Fruit fly (Drosophila melanogaster) whole organism, embryonic: ENCODE data around the gene CG15347.

ENCODE experiments used
- B-H1 ChIP-seq: fragments of 200-800 bp; sonication (Bioruptor generic); IDR thresholded peaks from 3 replicates; pipeline ENCODE4 v1.3.6; 2022; ENCODE audit warnings: missing biosample characterization, missing genetic modification characterization
- Bdp1 ChIP-seq: fragments of 200-800 bp; sonication (Bioruptor generic); optimal IDR thresholded peaks from 3 replicates; lab custom pipeline; 2016; ENCODE audit warnings: missing biosample characterization, missing genetic modification characterization
- CG1024 ChIP-seq: fragments of 200-800 bp; sonication (Bioruptor generic); IDR thresholded peaks from 2 replicates; pipeline ENCODE4 v1.3.6; 2022; ENCODE audit warnings: missing biosample characterization, missing genetic modification characterization
- CG10366 ChIP-seq: fragments of 200-800 bp; sonication (Bioruptor generic); IDR thresholded peaks from 2 replicates; pipeline ENCODE4 v1.3.6; 2022; ENCODE audit warnings: missing biosample characterization, missing genetic modification characterization
- CG10543 ChIP-seq: fragments of 200-800 bp; sonication (Bioruptor generic); optimal IDR thresholded peaks from 3 replicates; lab custom pipeline; 2017; ENCODE audit warnings: missing biosample characterization, mild to moderate bottlenecking, missing genetic modification characterization, moderate library complexity
- CG11504 ChIP-seq: fragments of 200-800 bp; sonication (Bioruptor generic); optimal IDR thresholded peaks from 3 replicates; lab custom pipeline; 2019; ENCODE audit warnings: missing biosample characterization, mild to moderate bottlenecking, missing genetic modification characterization, moderate library complexity
- CG11695 ChIP-seq: fragments of 200-800 bp; sonication (Bioruptor generic); IDR thresholded peaks from 3 replicates; pipeline ENCODE4 v1.3.6; 2022; ENCODE audit warnings: missing biosample characterization, missing genetic modification characterization
- CG13894 ChIP-seq: fragments of 200-800 bp; sonication (Bioruptor generic); optimal IDR thresholded peaks from 3 replicates; lab custom pipeline; 2018; ENCODE audit warnings: missing biosample characterization, mild to moderate bottlenecking, missing genetic modification characterization, moderate library complexity
- CG14441 ChIP-seq: fragments of 200-800 bp; sonication (Bioruptor generic); IDR thresholded peaks from 2 replicates; pipeline ENCODE4 v1.3.6; 2022; ENCODE audit warnings: missing biosample characterization, missing genetic modification characterization
- CG15073 ChIP-seq: fragments of 200-800 bp; sonication (Bioruptor generic); optimal IDR thresholded peaks from 2 replicates; lab custom pipeline; 2016; ENCODE audit warnings: missing biosample characterization, missing genetic modification characterization
- CG15269 ChIP-seq: fragments of 200-800 bp; sonication (Bioruptor generic); optimal IDR thresholded peaks from 2 replicates; lab custom pipeline; 2018; ENCODE audit warnings: missing biosample characterization, mild to moderate bottlenecking, missing genetic modification characterization, moderate library complexity
- CG1603 ChIP-seq: fragments of 200-800 bp; sonication (Bioruptor generic); optimal IDR thresholded peaks from 2 replicates; lab custom pipeline; 2019; ENCODE audit warnings: missing biosample characterization, mild to moderate bottlenecking, missing genetic modification characterization, moderate library complexity
- CG1792 ChIP-seq: fragments of 200-800 bp; sonication (Bioruptor generic); optimal IDR thresholded peaks from 2 replicates; lab custom pipeline; 2016; ENCODE audit warnings: missing biosample characterization, missing genetic modification characterization
- CG2120 ChIP-seq: fragments of 200-800 bp; sonication (Bioruptor generic); optimal IDR thresholded peaks from 3 replicates; lab custom pipeline; 2016; ENCODE audit warnings: missing biosample characterization, missing genetic modification characterization
- CG2199 ChIP-seq: fragments of 200-800 bp; sonication (Bioruptor generic); IDR thresholded peaks from 3 replicates; pipeline ENCODE4 v1.3.6; 2022; ENCODE audit warnings: missing biosample characterization, missing genetic modification characterization
- CG2202 ChIP-seq: fragments of 200-800 bp; sonication (Bioruptor generic); optimal IDR thresholded peaks from 2 replicates; lab custom pipeline; 2018; ENCODE audit warnings: missing biosample characterization, mild to moderate bottlenecking, missing genetic modification characterization
- CG31388 ChIP-seq: fragments of 200-800 bp; sonication (Bioruptor generic); optimal IDR thresholded peaks from 2 replicates; lab custom pipeline; 2016; ENCODE audit warnings: missing biosample characterization, missing genetic modification characterization
- CG3281 ChIP-seq: fragments of 200-800 bp; sonication (Bioruptor generic); optimal IDR thresholded peaks from 3 replicates; lab custom pipeline; 2017; ENCODE audit warnings: missing biosample characterization, mild to moderate bottlenecking, missing genetic modification characterization
- CG4328 ChIP-seq: fragments of 200-800 bp; sonication (Bioruptor generic); optimal IDR thresholded peaks from 3 replicates; lab custom pipeline; 2017; ENCODE audit warnings: missing biosample characterization, missing genetic modification reagents, missing genetic modification characterization
- CG4820 ChIP-seq: fragments of 200-800 bp; sonication (Bioruptor generic); optimal IDR thresholded peaks from 3 replicates; lab custom pipeline; 2016; ENCODE audit warnings: missing biosample characterization, missing genetic modification characterization
- CG6175 ChIP-seq: fragments of 200-800 bp; sonication (Bioruptor generic); IDR thresholded peaks from 3 replicates; pipeline ENCODE4 v1.3.6; 2022; ENCODE audit warnings: missing biosample characterization, missing genetic modification characterization
- CG7372 ChIP-seq: fragments of 200-800 bp; sonication (Bioruptor generic); IDR thresholded peaks from 2 replicates; pipeline ENCODE4 v1.3.6; 2022; ENCODE audit warnings: missing biosample characterization, missing genetic modification characterization
- CG7839 ChIP-seq: fragments of 200-800 bp; sonication (Bioruptor generic); optimal IDR thresholded peaks from 3 replicates; lab custom pipeline; 2018; ENCODE audit warnings: missing biosample characterization, mild to moderate bottlenecking, missing genetic modification characterization, moderate library complexity
- CG8281 ChIP-seq: fragments of 200-800 bp; sonication (Bioruptor generic); optimal IDR thresholded peaks from 2 replicates; lab custom pipeline; 2018; ENCODE audit warnings: missing biosample characterization, mild to moderate bottlenecking, missing genetic modification characterization, moderate library complexity
- CG9817 ChIP-seq: fragments of 200-800 bp; sonication (Bioruptor generic); optimal IDR thresholded peaks from 2 replicates; lab custom pipeline; 2018; ENCODE audit warnings: missing biosample characterization, mild to moderate bottlenecking, missing genetic modification characterization, moderate library complexity
- CHES-1-like ChIP-seq: fragments of 200-800 bp; sonication (Bioruptor generic); optimal IDR thresholded peaks from 2 replicates; lab custom pipeline; 2016; ENCODE audit warnings: missing biosample characterization, missing genetic modification characterization
- D19B ChIP-seq: fragments of 200-800 bp; sonication (Bioruptor generic); optimal IDR thresholded peaks from 2 replicates; lab custom pipeline; 2017; ENCODE audit warnings: missing biosample characterization, mild to moderate bottlenecking, missing genetic modification characterization
- E2f1 ChIP-seq: fragments of 200-800 bp; sonication (Bioruptor generic); IDR thresholded peaks from 2 replicates; pipeline ENCODE4 v1.3.6; 2022; ENCODE audit warnings: missing biosample characterization, missing genetic modification characterization
- H2.0 ChIP-seq: fragments of 200-800 bp; sonication (Bioruptor generic); IDR thresholded peaks from 2 replicates; pipeline ENCODE4 v1.3.6; 2022; ENCODE audit warnings: missing biosample characterization, missing genetic modification characterization
- Hand ChIP-seq: fragments of 200-800 bp; sonication (Bioruptor generic); optimal IDR thresholded peaks from 2 replicates; lab custom pipeline; 2017; ENCODE audit warnings: mild to moderate bottlenecking, missing biosample characterization, missing genetic modification reagents, missing genetic modification characterization
- Hr51 ChIP-seq, 2 experiments: fragments of 200-800 bp; sonication (Bioruptor generic); optimal IDR thresholded peaks; 2 replicates in 1 of 2; 3 replicates in 1 of 2; lab custom pipeline; 2016 to 2018; ENCODE audit warnings: missing biosample characterization in 2 of 2, missing genetic modification characterization in 2 of 2, mild to moderate bottlenecking in 1 of 2, moderate library complexity in 1 of 2
- Kr ChIP-seq: fragments of 200-800 bp; sonication (Bioruptor generic); optimal IDR thresholded peaks from 2 replicates; lab custom pipeline; 2017; ENCODE audit warnings: missing biosample characterization, mild to moderate bottlenecking, missing genetic modification characterization
- MESR4 ChIP-seq: fragments of 200-800 bp; sonication (Bioruptor generic); optimal IDR thresholded peaks from 2 replicates; lab custom pipeline; 2018; ENCODE audit warnings: missing biosample characterization, mild to moderate bottlenecking, missing genetic modification characterization, moderate library complexity
- Poxn ChIP-seq: fragments of 200-800 bp; sonication (Bioruptor generic); IDR thresholded peaks from 2 replicates; pipeline ENCODE4 v1.3.6; 2022; ENCODE audit warnings: missing biosample characterization, missing genetic modification characterization
- Rfx ChIP-seq: fragments of 200-800 bp; sonication (Bioruptor generic); IDR thresholded peaks from 2 replicates; pipeline ENCODE4 v1.3.6; 2022; ENCODE audit warnings: missing biosample characterization, missing genetic modification characterization
- Vsx1 ChIP-seq: fragments of 200-800 bp; sonication (Bioruptor generic); optimal IDR thresholded peaks from 2 replicates; lab custom pipeline; 2017; ENCODE audit warnings: missing biosample characterization, mild to moderate bottlenecking, missing genetic modification characterization, missing genetic modification reagents
- Xbp1 ChIP-seq: fragments of 200-800 bp; sonication (Bioruptor generic); optimal IDR thresholded peaks from 3 replicates; lab custom pipeline; 2016; ENCODE audit warnings: missing biosample characterization, mild to moderate bottlenecking, missing genetic modification characterization
- dpn ChIP-seq, 2 experiments: fragments of 200-800 bp; sonication (Bioruptor generic); optimal IDR thresholded peaks; 3 replicates each; lab custom pipeline; 2016; ENCODE audit warnings: missing biosample characterization in 2 of 2, missing genetic modification characterization in 2 of 2
- dysf ChIP-seq: fragments of 200-800 bp; sonication (Bioruptor generic); IDR thresholded peaks from 3 replicates; pipeline ENCODE4 v1.3.6; 2022; ENCODE audit warnings: missing biosample characterization, missing genetic modification characterization
- en ChIP-seq: fragments of 200-800 bp; sonication (Bioruptor generic); optimal IDR thresholded peaks from 2 replicates; lab custom pipeline; 2016; ENCODE audit warnings: missing biosample characterization, missing genetic modification characterization
- exex ChIP-seq: fragments of 200-800 bp; sonication (Bioruptor generic); optimal IDR thresholded peaks from 4 replicates; lab custom pipeline; 2018; ENCODE audit warnings: missing biosample characterization, mild to moderate bottlenecking, missing genetic modification characterization, moderate library complexity
- fd96Cb ChIP-seq: fragments of 200-800 bp; sonication (Bioruptor generic); optimal IDR thresholded peaks from 2 replicates; lab custom pipeline; 2018; ENCODE audit warnings: missing biosample characterization, mild to moderate bottlenecking, missing genetic modification characterization, moderate library complexity
- hb ChIP-seq: fragments of 200-800 bp; sonication (Bioruptor generic); IDR thresholded peaks from 3 replicates; pipeline ENCODE4 v1.3.6; 2022; ENCODE audit warnings: missing biosample characterization, missing genetic modification characterization; ENCODE audit not compliant: partially characterized antibody
- nau ChIP-seq: fragments of 200-800 bp; sonication (Bioruptor generic); optimal IDR thresholded peaks from 3 replicates; lab custom pipeline; 2017; ENCODE audit warnings: missing biosample characterization, mild to moderate bottlenecking, missing genetic modification characterization, missing genetic modification reagents
- nerfin-1 ChIP-seq: fragments of 200-800 bp; sonication (Bioruptor generic); optimal IDR thresholded peaks from 3 replicates; lab custom pipeline; 2019; ENCODE audit warnings: missing biosample characterization, mild to moderate bottlenecking, missing genetic modification characterization, moderate library complexity
- pros ChIP-seq: fragments of 200-800 bp; sonication (Bioruptor generic); optimal IDR thresholded peaks from 3 replicates; lab custom pipeline; 2019; ENCODE audit warnings: missing biosample characterization, mild to moderate bottlenecking, missing genetic modification characterization, moderate library complexity
- ranshi ChIP-seq: fragments of 200-800 bp; sonication (Bioruptor generic); IDR thresholded peaks from 2 replicates; pipeline ENCODE4 v1.3.6; 2022; ENCODE audit warnings: missing biosample characterization, missing genetic modification characterization
- sens ChIP-seq: fragments of 200-800 bp; sonication (Bioruptor generic); peaks from one replicate; lab custom pipeline; 2016; ENCODE audit warnings: missing biosample characterization, missing genetic modification characterization
- slou ChIP-seq: fragments of 200-800 bp; sonication (Bioruptor generic); optimal IDR thresholded peaks from 3 replicates; lab custom pipeline; 2016; ENCODE audit warnings: missing biosample characterization, missing genetic modification characterization
- zfh1 ChIP-seq: fragments of 200-800 bp; sonication (Bioruptor generic); IDR thresholded peaks from 3 replicates; pipeline ENCODE4 v1.3.6; 2022; ENCODE audit warnings: missing biosample characterization, missing genetic modification characterization
- zfh2 ChIP-seq: fragments of 200-800 bp; sonication (Bioruptor generic); optimal IDR thresholded peaks from 2 replicates; lab custom pipeline; 2016; ENCODE audit warnings: missing biosample characterization, missing genetic modification characterization

CG15347 gene

DNA sequence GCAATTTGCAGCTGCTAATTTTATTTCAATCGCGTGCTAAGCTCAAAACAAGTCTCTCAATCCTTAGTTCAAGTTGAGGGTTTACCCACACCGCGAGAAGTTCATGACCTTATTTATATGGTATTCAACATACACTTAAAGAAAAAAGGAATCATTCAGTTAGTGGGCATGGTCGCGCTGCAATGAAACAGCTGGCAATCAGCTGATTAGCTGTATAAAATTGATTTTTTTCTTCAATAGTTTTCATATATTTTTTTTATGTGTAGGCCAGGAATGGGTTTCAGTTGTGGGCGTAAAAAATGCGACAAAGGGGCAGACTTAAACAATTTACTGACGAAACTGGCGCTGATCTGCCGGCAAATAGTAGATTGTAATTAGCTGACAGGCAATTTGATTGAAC, 38.5 kb upstream of the CG15347 start (continued):
- TF ChIP-seq CG10543 (no peak), D19B (GFP tag; lab: Kevin White, UChicago) (no peak), exex (no peak), Bdp1 (GFP tag; lab: Kevin White, UChicago) (no peak), MESR4 (GFP tag; lab: Kevin White, UChicago) (no peak), CG1603 (no peak), Rfx (GFP tag; lab: Robert Waterston, UW) (peak; percentile 49), Poxn (GFP tag; lab: Robert Waterston, UW) (no peak), Vsx1 (GFP tag; lab: Kevin White, UChicago) (no peak), CG2202 (tag; lab: Kevin White, UChicago) (no peak), CG3281 (GFP tag; lab: Kevin White, UChicago) (no peak), CG11504 (peak; percentile 35), nerfin-1 (tag; lab: Kevin White, UChicago) (no peak), pros (GFP tag; lab: Kevin White, UChicago) (no peak), CG4328 (GFP tag; lab: Kevin White, UChicago) (no peak), CG7372 (GFP tag; lab: Robert Waterston, UW) (no peak), E2f1 (GFP tag; lab: Robert Waterston, UW) (0 out of 2 replicates have a peak, but pooled peaks have one; percentile 16), hb (GFP tag; lab: Robert Waterston, UW) (no peak), CG11695 (GFP tag; lab: Robert Waterston, UW) (0 out of 3 replicates have a peak, but pooled peaks have one; percentile 25), CG2120 (GFP tag; lab: Kevin White, UChicago) (peak; percentile 29), CG2199 (GFP tag; lab: Robert Waterston, UW) (no peak), CG13894 (tag; lab: Kevin White, UChicago) (no peak), dpn (GFP tag; optimal IDR thresholded peaks at IDR 0.05; lab: Kevin White, UChicago) (peak; percentile 7 to 9), CG1024 (GFP tag; lab: Robert Waterston, UW) (peak; percentile 31; the same call in 1 of the 2 replicates), CG8281 (tag; lab: Kevin White, UChicago) (no peak), H2.0 (GFP tag; lab: Robert Waterston, UW) (peak; percentile 24; the same call in 1 of the 2 replicates), Hr51 (GFP tag; optimal IDR thresholded peaks at IDR 0.05; lab: Kevin White, UChicago) (peak in 1 of 2 experiments; percentile 24), slou (GFP tag; lab: Kevin White, UChicago) (no peak), CG7839 (tag; lab: Kevin White, UChicago) (peak; percentile 4), CG15073 (GFP tag; lab: Kevin White, UChicago) (no peak), Kr (no peak), B-H1 (GFP tag; lab: Robert Waterston, UW) (peak; percentile 26; the same call in 1 of the 3 replicates), Hand (no peak), zfh2 (GFP tag; lab: Kevin White, UChicago) (no peak), dysf (0 out of 3 replicates have a peak, but pooled peaks have one; percentile 29), CG4820 (GFP tag; lab: Kevin White, UChicago) (peak; percentile 7), CG6175 (GFP tag; lab: Robert Waterston, UW) (no peak), ranshi (GFP tag; lab: Robert Waterston, UW) (no peak), fd96Cb (peak; percentile 5), zfh1 (GFP tag; lab: Robert Waterston, UW) (peak; percentile 31; the same call in 1 of the 3 replicates), CG1792 (GFP tag; lab: Kevin White, UChicago) (no peak), nau (GFP tag; lab: Kevin White, UChicago) (no peak), CG9817 (tag; lab: Kevin White, UChicago) (no peak), CG14441 (peak; percentile 42; the same call in 1 of the 2 replicates), CHES-1-like (GFP tag; lab: Kevin White, UChicago) (no peak), CG15269 (tag; lab: Kevin White, UChicago) (peak; percentile 1), en (GFP tag; lab: Kevin White, UChicago) (no peak), CG31388 (GFP tag; lab: Kevin White, UChicago) (no peak), sens (peak; percentile 82), CG10366 (GFP tag; lab: Robert Waterston, UW) (peak; percentile 25; the same call in 1 of the 2 replicates), Xbp1 (GFP tag; lab: Kevin White, UChicago) (peak; percentile 17)
